Fruit fly (Drosophila melanogaster) whole organism, embryonic: ENCODE results near the gene CG9586.

Experiments
- ATbp ChIP-seq: fragments of 200-800 bp; sonication (Bioruptor generic); optimal IDR thresholded peaks from 2 replicates; lab custom pipeline; 2017; ENCODE audit warnings: missing biosample characterization, mild to moderate bottlenecking, missing genetic modification characterization, missing genetic modification reagents
- CG12155 ChIP-seq: fragments of 200-800 bp; sonication (Bioruptor generic); optimal IDR thresholded peaks from 3 replicates; lab custom pipeline; 2016; ENCODE audit warnings: missing biosample characterization, missing genetic modification characterization
- CG13775 ChIP-seq: fragments of 200-800 bp; sonication (Bioruptor generic); optimal IDR thresholded peaks from 3 replicates; lab custom pipeline; 2017; ENCODE audit warnings: missing biosample characterization, mild to moderate bottlenecking, missing genetic modification characterization
- CG14710 ChIP-seq: fragments of 200-800 bp; sonication (Bioruptor generic); optimal IDR thresholded peaks from 3 replicates; lab custom pipeline; 2019; ENCODE audit warnings: missing biosample characterization, mild to moderate bottlenecking, missing genetic modification characterization, moderate library complexity
- CG14965 ChIP-seq: fragments of 200-800 bp; sonication (Bioruptor generic); optimal IDR thresholded peaks from 2 replicates; lab custom pipeline; 2016; ENCODE audit warnings: missing biosample characterization, missing genetic modification characterization, borderline replicate concordance
- CG15696 ChIP-seq: fragments of 200-800 bp; sonication (Bioruptor generic); optimal IDR thresholded peaks from 2 replicates; lab custom pipeline; 2019; ENCODE audit warnings: missing biosample characterization, mild to moderate bottlenecking, missing genetic modification characterization, moderate library complexity
- CG1603 ChIP-seq: fragments of 200-800 bp; sonication (Bioruptor generic); optimal IDR thresholded peaks from 2 replicates; lab custom pipeline; 2019; ENCODE audit warnings: missing biosample characterization, mild to moderate bottlenecking, missing genetic modification characterization, moderate library complexity
- CG17568 ChIP-seq: fragments of 200-800 bp; sonication (Bioruptor generic); optimal IDR thresholded peaks from 2 replicates; lab custom pipeline; 2018; ENCODE audit warnings: missing biosample characterization, mild to moderate bottlenecking, missing genetic modification characterization, moderate library complexity
- CG17912 ChIP-seq: fragments of 200-800 bp; sonication (Bioruptor generic); optimal IDR thresholded peaks from 2 replicates; lab custom pipeline; 2018; ENCODE audit warnings: missing biosample characterization, mild to moderate bottlenecking, missing genetic modification characterization
- CG42726 ChIP-seq: fragments of 200-800 bp; sonication (Bioruptor generic); IDR thresholded peaks from 2 replicates; pipeline ENCODE4 v1.3.6; 2022; ENCODE audit warnings: missing biosample characterization, missing genetic modification characterization; ENCODE audit not compliant: partially characterized antibody
- CG6254 ChIP-seq: fragments of 200-800 bp; sonication (Bioruptor generic); optimal IDR thresholded peaks from 3 replicates; lab custom pipeline; 2017; ENCODE audit warnings: mild to moderate bottlenecking, missing biosample characterization, missing genetic modification reagents, missing genetic modification characterization
- CG6272 ChIP-seq: fragments of 200-800 bp; sonication (Bioruptor generic); IDR thresholded peaks from 2 replicates; pipeline ENCODE4 v1.3.6; 2022; ENCODE audit warnings: missing biosample characterization, missing genetic modification characterization
- CG8089 ChIP-seq: fragments of 200-800 bp; sonication (Bioruptor generic); optimal IDR thresholded peaks from 3 replicates; lab custom pipeline; 2016; ENCODE audit warnings: missing biosample characterization, missing genetic modification characterization
- CG8290 ChIP-seq, 3 experiments: fragments of 200-800 bp; sonication (Bioruptor generic); optimal IDR thresholded peaks; 2 replicates each; lab custom pipeline; 2016 to 2019; ENCODE audit warnings: missing biosample characterization in 3 of 3, missing genetic modification characterization in 3 of 3, mild to moderate bottlenecking in 2 of 3, moderate library complexity in 1 of 3
- CG8765 ChIP-seq: fragments of 200-800 bp; sonication (Bioruptor generic); IDR thresholded peaks from 2 replicates; pipeline ENCODE4 v1.3.6; 2022; ENCODE audit warnings: missing biosample characterization, missing genetic modification characterization
- HLH3B ChIP-seq: fragments of 200-800 bp; sonication (Bioruptor generic); IDR thresholded peaks from 2 replicates; pipeline ENCODE4 v1.3.6; 2022; ENCODE audit warnings: missing biosample characterization, missing genetic modification characterization
- HLH54F ChIP-seq: fragments of 200-800 bp; sonication (Bioruptor generic); optimal IDR thresholded peaks from 3 replicates; lab custom pipeline; 2016; ENCODE audit warnings: missing biosample characterization, missing genetic modification characterization
- MTF-1 ChIP-seq: fragments of 200-800 bp; sonication (Bioruptor generic); optimal IDR thresholded peaks from 2 replicates; lab custom pipeline; 2018; ENCODE audit warnings: missing biosample characterization, mild to moderate bottlenecking, missing genetic modification characterization, borderline replicate concordance
- Max ChIP-seq: fragments of 200-800 bp; sonication (Bioruptor generic); optimal IDR thresholded peaks from 2 replicates; lab custom pipeline; 2016; ENCODE audit warnings: missing biosample characterization, mild to moderate bottlenecking, missing genetic modification characterization
- Oaz ChIP-seq: fragments of 200-800 bp; sonication (Bioruptor generic); IDR thresholded peaks from 2 replicates; pipeline ENCODE4 v1.3.6; 2022; ENCODE audit warnings: missing biosample characterization, missing genetic modification characterization
- Six4 ChIP-seq: fragments of 200-800 bp; sonication (Bioruptor generic); optimal IDR thresholded peaks from 2 replicates; lab custom pipeline; 2016; ENCODE audit warnings: missing biosample characterization, missing genetic modification characterization
- Sry-δ ChIP-seq: fragments of 200-800 bp; sonication (Bioruptor generic); optimal IDR thresholded peaks from 2 replicates; lab custom pipeline; 2016; ENCODE audit warnings: missing biosample characterization, missing genetic modification characterization
- Taf1 ChIP-seq: fragments of 200-800 bp; sonication (Bioruptor generic); IDR thresholded peaks from 2 replicates; pipeline ENCODE4 v1.3.6; 2022; ENCODE audit warnings: missing biosample characterization, missing genetic modification characterization
- cad ChIP-seq: fragments of >200 bp; optimal IDR thresholded peaks from 2 replicates; lab custom pipeline; 2017; ENCODE audit warnings: missing biosample characterization, missing genetic modification characterization
- chif ChIP-seq, 2 experiments: fragments of 200-800 bp; sonication (Bioruptor generic); optimal IDR thresholded peaks; 3 replicates each; lab custom pipeline; 2016; ENCODE audit warnings: missing biosample characterization in 2 of 2, missing genetic modification characterization in 2 of 2
- crc ChIP-seq: fragments of 200-800 bp; sonication (Bioruptor generic); optimal IDR thresholded peaks from 2 replicates; lab custom pipeline; 2016; ENCODE audit warnings: missing biosample characterization, missing genetic modification characterization
- cwo ChIP-seq: fragments of 200-800 bp; sonication (Bioruptor generic); optimal IDR thresholded peaks from 3 replicates; lab custom pipeline; 2017; ENCODE audit warnings: missing biosample characterization, missing genetic modification characterization, mild to moderate bottlenecking, moderate library complexity, missing genetic modification reagents
- dimm ChIP-seq: fragments of 200-800 bp; sonication (Bioruptor generic); IDR thresholded peaks from 2 replicates; pipeline ENCODE4 v1.3.6; 2022; ENCODE audit warnings: missing biosample characterization, missing genetic modification characterization
- dmrt11E ChIP-seq: fragments of 200-800 bp; sonication (Bioruptor generic); optimal IDR thresholded peaks from 3 replicates; lab custom pipeline; 2018; ENCODE audit warnings: missing biosample characterization, mild to moderate bottlenecking, missing genetic modification characterization, moderate library complexity
- en ChIP-seq: fragments of 200-800 bp; sonication (Bioruptor generic); optimal IDR thresholded peaks from 2 replicates; lab custom pipeline; 2016; ENCODE audit warnings: missing biosample characterization, missing genetic modification characterization
- grn ChIP-seq: fragments of 200-800 bp; sonication (Bioruptor generic); optimal IDR thresholded peaks from 3 replicates; lab custom pipeline; 2017; ENCODE audit warnings: missing biosample characterization, missing genetic modification characterization
- gt ChIP-seq: fragments of 200-800 bp; sonication (Bioruptor generic); IDR thresholded peaks from 2 replicates; pipeline ENCODE4 v1.3.6; 2022; ENCODE audit warnings: missing biosample characterization, missing genetic modification characterization
- ham ChIP-seq: fragments of 200-800 bp; sonication (Bioruptor generic); IDR thresholded peaks from 2 replicates; pipeline ENCODE4 v1.3.6; 2022; ENCODE audit warnings: missing biosample characterization, missing genetic modification characterization
- ind ChIP-seq: fragments of 200-800 bp; sonication (Bioruptor generic); optimal IDR thresholded peaks from 3 replicates; lab custom pipeline; 2016; ENCODE audit warnings: missing biosample characterization, missing genetic modification characterization
- kay ChIP-seq: fragments of 200-800 bp; sonication (Bioruptor generic); optimal IDR thresholded peaks from 2 replicates; lab custom pipeline; 2016; ENCODE audit warnings: missing biosample characterization, missing genetic modification characterization
- klu ChIP-seq: fragments of 200-800 bp; sonication (Bioruptor generic); IDR thresholded peaks from 2 replicates; pipeline ENCODE4 v1.3.6; 2022; ENCODE audit warnings: missing biosample characterization, missing genetic modification characterization
- nerfin-1 ChIP-seq: fragments of 200-800 bp; sonication (Bioruptor generic); optimal IDR thresholded peaks from 3 replicates; lab custom pipeline; 2019; ENCODE audit warnings: missing biosample characterization, mild to moderate bottlenecking, missing genetic modification characterization, moderate library complexity
- org-1 ChIP-seq: fragments of 200-800 bp; sonication (Bioruptor generic); optimal IDR thresholded peaks from 2 replicates; lab custom pipeline; 2017; ENCODE audit warnings: missing biosample characterization, missing genetic modification characterization
- otp ChIP-seq: fragments of 200-800 bp; sonication (Bioruptor generic); IDR thresholded peaks from 3 replicates; pipeline ENCODE4, ENCODE4 v1.3.6; 2022; ENCODE audit warnings: missing biosample characterization, missing genetic modification characterization
- p53 ChIP-seq: fragments of 200-800 bp; sonication (Bioruptor generic); optimal IDR thresholded peaks from 2 replicates; lab custom pipeline; 2016; ENCODE audit warnings: missing biosample characterization, missing genetic modification characterization
- pb ChIP-seq: fragments of 200-800 bp; sonication (Bioruptor generic); optimal IDR thresholded peaks from 3 replicates; lab custom pipeline; 2016; ENCODE audit warnings: missing biosample characterization, missing genetic modification characterization
- sd ChIP-seq: fragments of 200-800 bp; sonication (Bioruptor generic); optimal IDR thresholded peaks from 3 replicates; lab custom pipeline; 2018; ENCODE audit warnings: missing biosample characterization, mild to moderate bottlenecking, missing genetic modification characterization, moderate library complexity
- sim ChIP-seq: fragments of 200-800 bp; sonication (Bioruptor generic); IDR thresholded peaks from 2 replicates; pipeline ENCODE4 v1.3.6; 2022; ENCODE audit warnings: missing biosample characterization, missing genetic modification characterization
- sisA ChIP-seq: fragments of 200-800 bp; sonication (Bioruptor generic); IDR thresholded peaks from 2 replicates; pipeline ENCODE4 v1.3.6; 2022; ENCODE audit warnings: missing biosample characterization, missing genetic modification characterization
- so ChIP-seq: fragments of 200-800 bp; sonication (Bioruptor generic); IDR thresholded peaks from 3 replicates; pipeline ENCODE4 v1.3.6; 2022; ENCODE audit warnings: missing biosample characterization, missing genetic modification characterization
- tap ChIP-seq: fragments of 200-800 bp; optimal IDR thresholded peaks from 3 replicates; lab custom pipeline; 2019; ENCODE audit warnings: missing biosample characterization, mild to moderate bottlenecking, missing genetic modification characterization, moderate library complexity
- tx ChIP-seq: fragments of 200-800 bp; sonication (Bioruptor generic); optimal IDR thresholded peaks from 2 replicates; lab custom pipeline; 2016; ENCODE audit warnings: missing biosample characterization, missing genetic modification characterization
- usp ChIP-seq: fragments of >200 bp; optimal IDR thresholded peaks from 2 replicates; lab custom pipeline; 2017; ENCODE audit warnings: missing biosample characterization, missing genetic modification characterization
- z ChIP-seq: fragments of 200-800 bp; sonication (Bioruptor generic); IDR thresholded peaks from 3 replicates; pipeline ENCODE4 v1.3.6; 2022; ENCODE audit warnings: missing biosample characterization, missing genetic modification characterization
- zfh2 ChIP-seq: fragments of 200-800 bp; sonication (Bioruptor generic); optimal IDR thresholded peaks from 2 replicates; lab custom pipeline; 2016; ENCODE audit warnings: missing biosample characterization, missing genetic modification characterization

Gene CG9586

DNA sequence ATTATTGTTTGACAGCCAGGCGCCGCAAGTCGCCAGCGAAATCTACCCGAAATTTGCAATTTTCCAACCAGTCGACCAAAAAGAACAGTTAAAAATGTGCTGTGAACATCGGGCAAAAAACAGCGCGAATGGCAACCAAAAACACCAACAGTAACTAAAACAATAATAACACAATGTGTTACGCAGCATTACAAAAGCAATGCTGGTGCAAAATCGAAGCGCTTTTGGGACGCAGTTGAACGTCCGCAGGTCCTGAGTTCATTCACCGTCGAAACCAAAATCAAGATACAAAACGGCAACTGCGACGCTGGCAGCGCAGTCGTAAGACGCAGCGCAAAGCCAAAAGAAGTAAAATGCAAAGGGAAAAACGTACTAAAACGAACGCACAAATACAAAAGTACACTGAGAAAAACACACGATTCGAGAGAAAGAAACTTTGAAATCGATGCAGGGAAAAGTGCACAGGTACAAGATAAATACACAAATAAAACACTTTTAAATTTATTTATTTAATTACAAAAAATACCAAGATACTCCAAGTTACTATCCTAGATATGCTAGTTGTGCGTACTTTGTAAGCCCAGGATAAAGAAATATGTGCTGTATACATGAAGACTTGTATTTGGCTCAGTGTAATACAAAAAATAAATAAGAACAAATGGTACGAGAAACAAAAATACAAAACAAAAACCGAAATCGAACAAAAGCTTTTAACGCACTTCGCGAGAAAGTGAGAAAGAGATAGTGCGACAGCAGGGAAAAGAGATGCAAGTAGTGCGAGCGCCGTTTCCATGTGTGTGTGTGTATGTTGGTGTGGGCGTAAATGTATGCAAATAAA is 44.8 kb upstream of the CG9586 start (continued):
- TF ChIP-seq tx (GFP tag; lab: Kevin White, UChicago) (no peak), dimm (GFP tag; lab: Robert Waterston, UW) (no peak), en (GFP tag; lab: Kevin White, UChicago) (no peak), cad (GFP tag; lab: Kevin White, UChicago) (no peak), CG13775 (GFP tag; lab: Kevin White, UChicago) (peak; percentile 38), Six4 (GFP tag; lab: Kevin White, UChicago) (peak; percentile 2), org-1 (peak; percentile 62), Taf1 (GFP tag; lab: Robert Waterston, UW) (no peak), crc (no peak), CG1603 (tag; lab: Kevin White, UChicago) (no peak), sisA (GFP tag; lab: Robert Waterston, UW) (no peak), zfh2 (no peak), CG42726 (GFP tag; lab: Robert Waterston, UW) (no peak), pb (GFP tag; lab: Kevin White, UChicago) (no peak), gt (GFP tag; lab: Robert Waterston, UW) (no peak), z (GFP tag; lab: Robert Waterston, UW) (no peak), CG6272 (GFP tag; lab: Robert Waterston, UW) (no peak), chif (GFP tag; optimal IDR thresholded peaks at IDR 0.05; lab: Kevin White, UChicago) (peak; percentile 40 to 44), p53 (GFP tag; lab: Kevin White, UChicago) (no peak), ind (GFP tag; lab: Kevin White, UChicago) (peak; percentile 33), CG8089 (GFP tag; lab: Kevin White, UChicago) (no peak), cwo (GFP tag; lab: Kevin White, UChicago) (peak; percentile 64), MTF-1 (GFP tag; lab: Kevin White, UChicago) (no peak), Max (GFP tag; lab: Kevin White, UChicago) (peak; percentile 68), grn (GFP tag; lab: Kevin White, UChicago) (peak; percentile 15), Oaz (peak; percentile 45; the same call in 1 of the 2 replicates), CG8765 (GFP tag; lab: Robert Waterston, UW) (no peak), so (GFP tag; lab: Robert Waterston, UW) (no peak), CG17568 (GFP tag; lab: Kevin White, UChicago) (peak; percentile 65), kay (GFP tag; lab: Kevin White, UChicago) (no peak), HLH3B (GFP tag; lab: Robert Waterston, UW) (no peak), tap (tag; lab: Kevin White, UChicago) (peak; percentile 34), ATbp (GFP tag; lab: Kevin White, UChicago) (peak; percentile 77), CG17912 (no peak), CG15696 (tag; lab: Kevin White, UChicago) (peak; percentile 20), usp (GFP tag; lab: Kevin White, UChicago) (no peak), dmrt11E (tag; lab: Kevin White, UChicago) (peak; percentile 3), ham (GFP tag; lab: Robert Waterston, UW) (no peak), CG6254 (GFP tag; lab: Kevin White, UChicago) (peak; percentile 54), klu (GFP tag; lab: Robert Waterston, UW) (no peak; the same call in 1 of the 2 replicates), HLH54F (GFP tag; lab: Kevin White, UChicago) (no peak), sim (GFP tag; lab: Robert Waterston, UW) (no peak), CG8290 (GFP tag; optimal IDR thresholded peaks at IDR 0.05; lab: Kevin White, UChicago) (no peak), CG8290 (tag; optimal IDR thresholded peaks at IDR 0.05; lab: Kevin White, UChicago) (no peak), nerfin-1 (tag; lab: Kevin White, UChicago) (peak; percentile 25), CG14965 (GFP tag; lab: Kevin White, UChicago) (no peak), CG14710 (tag; lab: Kevin White, UChicago) (peak; percentile 53), otp (no peak), Sry-δ (no peak), sd (peak; percentile 35), CG12155 (GFP tag; lab: Kevin White, UChicago) (peak; percentile 43)
